Fruit fly (Drosophila melanogaster): ENCODE results near the gene ATP6AP2.

ATP6AP2 gene

dm6 chr3R:9246879-9247621, 13.4 kb upstream of the ATP6AP2 start (continued):
- TF ChIP-seq en (GFP tag; optimal IDR thresholded peaks at IDR 0.05) (peak; percentile 4), CG9932 (GFP tag; IDR thresholded peaks at IDR 0.05) (no peak), CG9609 (GFP tag; optimal IDR thresholded peaks at IDR 0.05) (no peak), Lhr (GFP tag; optimal IDR thresholded peaks at IDR 0.05) (peak; percentile 36), Blimp-1 (GFP tag; optimal IDR thresholded peaks at IDR 0.05) (peak; percentile 84), Adf1 (GFP tag; IDR thresholded peaks at IDR 0.05) (no peak), sens (GFP tag) (peak; percentile 98), Camta (GFP tag; optimal IDR thresholded peaks at IDR 0.05) (peak; percentile 45), phol (tag; optimal IDR thresholded peaks at IDR 0.05) (peak; percentile 72), dmrt11E (tag; optimal IDR thresholded peaks at IDR 0.05) (peak; percentile 68), CrebB (tag; optimal IDR thresholded peaks at IDR 0.05) (peak; percentile 25), cwo (GFP tag; optimal IDR thresholded peaks at IDR 0.05) (peak; percentile 17), eyg (GFP tag; optimal IDR thresholded peaks at IDR 0.05) (peak; percentile 37), Opbp (GFP tag; IDR thresholded peaks at IDR 0.05; ENCODE audit: partially characterized antibody) (no peak), Hey (tag; optimal IDR thresholded peaks at IDR 0.05) (no peak), hkb (optimal IDR thresholded peaks at IDR 0.05) (no peak), hkb (GFP tag; IDR thresholded peaks at IDR 0.05) (peak; percentile 61; the same call in 1 of the 2 replicates), D (optimal IDR thresholded peaks at IDR 0.05) (no peak), D (GFP tag; optimal IDR thresholded peaks at IDR 0.05) (peak; percentile 78), zf30C (GFP tag; optimal IDR thresholded peaks at IDR 0.05) (peak; percentile 83), eve (GFP tag; optimal IDR thresholded peaks at IDR 0.05) (no peak), lov (optimal IDR thresholded peaks at IDR 0.05) (no peak), lov (GFP tag; IDR thresholded peaks at IDR 0.05) (no peak; the same call in 2 of the 3 replicates), Hmr (GFP tag; optimal IDR thresholded peaks at IDR 0.05) (no peak), crc (GFP tag; optimal IDR thresholded peaks at IDR 0.05) (no peak), CG2712 (tag; optimal IDR thresholded peaks at IDR 0.05) (peak; percentile 86), ham (GFP tag; IDR thresholded peaks at IDR 0.05) (no peak), chn (GFP tag; optimal IDR thresholded peaks at IDR 0.05) (peak; percentile 10), yki (optimal IDR thresholded peaks at IDR 0.05) (no peak), BtbVII (GFP tag; optimal IDR thresholded peaks at IDR 0.05) (peak; percentile 35), p53 (GFP tag; optimal IDR thresholded peaks at IDR 0.05) (no peak), h (optimal IDR thresholded peaks at IDR 0.05) (no peak), CG4360 (GFP tag; IDR thresholded peaks at IDR 0.05) (no peak), Dll (GFP tag; IDR thresholded peaks at IDR 0.05; ENCODE audit: partially characterized antibody) (no peak), CG11504 (tag; optimal IDR thresholded peaks at IDR 0.05) (peak; percentile 76), Kr (GFP tag; optimal IDR thresholded peaks at IDR 0.05) (no peak), wek (GFP tag; optimal IDR thresholded peaks at IDR 0.05) (no peak), Spps (tag; optimal IDR thresholded peaks at IDR 0.05) (peak; percentile 81), CG17568 (GFP tag; optimal IDR thresholded peaks at IDR 0.05) (peak; percentile 25), fd102C (GFP tag; optimal IDR thresholded peaks at IDR 0.05) (no peak), ken (GFP tag; IDR thresholded peaks at IDR 0.05) (peak; percentile 37; the same call in 1 of the 3 replicates), HmgD (GFP tag; optimal IDR thresholded peaks at IDR 0.05) (no peak), kni (GFP tag; optimal IDR thresholded peaks at IDR 0.05) (peak; percentile 86), mld (GFP tag; IDR thresholded peaks at IDR 0.05; ENCODE audit: partially characterized antibody) (no peak), da (GFP tag; optimal IDR thresholded peaks at IDR 0.05) (no peak), Xbp1 (GFP tag; optimal IDR thresholded peaks at IDR 0.05) (peak; percentile 78), knrl (GFP tag; IDR thresholded peaks at IDR 0.05; ENCODE audit: partially characterized antibody) (no peak), Tbp (GFP tag; optimal IDR thresholded peaks at IDR 0.05) (no peak), slp2 (GFP tag; optimal IDR thresholded peaks at IDR 0.05) (peak; percentile 21), CG10654 (GFP tag; optimal IDR thresholded peaks at IDR 0.05) (peak; percentile 20), CG1529 (GFP tag; optimal IDR thresholded peaks at IDR 0.05) (peak; percentile 84)
